Fruit fly (Drosophila melanogaster) whole organism, embryonic: Measurements from ENCODE around the gene CG10011.

Experiments
- Asciz ChIP-seq: fragments of 200-800 bp; sonication (Bioruptor generic); optimal IDR thresholded peaks from 2 replicates; lab custom pipeline; 2017; ENCODE audit warnings: missing biosample characterization, mild to moderate bottlenecking, missing genetic modification characterization, missing genetic modification reagents
- Atf-2 ChIP-seq: fragments of 200-800 bp; sonication (Bioruptor generic); optimal IDR thresholded peaks from 2 replicates; lab custom pipeline; 2016; ENCODE audit warnings: missing biosample characterization, missing genetic modification characterization
- Bgb ChIP-seq: fragments of 200-800 bp; sonication (Bioruptor generic); IDR thresholded peaks from 2 replicates; pipeline ENCODE4 v1.3.6; 2022; ENCODE audit warnings: missing biosample characterization, missing genetic modification characterization; ENCODE audit not compliant: partially characterized antibody
- CG11085 ChIP-seq: fragments of 200-800 bp; sonication (Bioruptor generic); IDR thresholded peaks from 2 replicates; pipeline ENCODE4 v1.3.6; 2022; ENCODE audit warnings: missing biosample characterization, missing genetic modification characterization
- CG11456 ChIP-seq: fragments of 200-800 bp; sonication (Bioruptor generic); IDR thresholded peaks from 3 replicates; pipeline ENCODE4 v1.3.6; 2022; ENCODE audit warnings: missing biosample characterization, missing genetic modification characterization
- CG11504 ChIP-seq: fragments of 200-800 bp; sonication (Bioruptor generic); optimal IDR thresholded peaks from 3 replicates; lab custom pipeline; 2019; ENCODE audit warnings: missing biosample characterization, mild to moderate bottlenecking, missing genetic modification characterization, moderate library complexity
- CG11695 ChIP-seq: fragments of 200-800 bp; sonication (Bioruptor generic); IDR thresholded peaks from 3 replicates; pipeline ENCODE4 v1.3.6; 2022; ENCODE audit warnings: missing biosample characterization, missing genetic modification characterization
- CG12299 ChIP-seq: fragments of 200-800 bp; sonication (Bioruptor generic); optimal IDR thresholded peaks from 2 replicates; lab custom pipeline; 2018; ENCODE audit warnings: missing biosample characterization, mild to moderate bottlenecking, missing genetic modification characterization
- CG12391 ChIP-seq: fragments of 200-800 bp; sonication (Bioruptor generic); optimal IDR thresholded peaks from 3 replicates; lab custom pipeline; 2018; ENCODE audit warnings: missing biosample characterization, mild to moderate bottlenecking, missing genetic modification characterization, moderate library complexity
- CG13624 ChIP-seq: fragments of 200-800 bp; sonication (Bioruptor generic); optimal IDR thresholded peaks from 2 replicates; lab custom pipeline; 2016; ENCODE audit warnings: missing biosample characterization, missing genetic modification characterization
- CG15601 ChIP-seq: fragments of 200-800 bp; sonication (Bioruptor generic); optimal IDR thresholded peaks from 3 replicates; lab custom pipeline; 2019; ENCODE audit warnings: missing biosample characterization, mild to moderate bottlenecking, missing genetic modification characterization, moderate library complexity
- CG17359 ChIP-seq: fragments of 200-800 bp; sonication (Bioruptor generic); optimal IDR thresholded peaks from 3 replicates; lab custom pipeline; 2018; ENCODE audit warnings: missing biosample characterization, mild to moderate bottlenecking, missing genetic modification characterization, moderate library complexity
- CG31365 ChIP-seq: fragments of 200-800 bp; sonication (Bioruptor generic); optimal IDR thresholded peaks from 2 replicates; lab custom pipeline; 2018; ENCODE audit warnings: missing biosample characterization, mild to moderate bottlenecking, missing genetic modification characterization
- CG33213 ChIP-seq: fragments of 200-800 bp; sonication (Bioruptor generic); optimal IDR thresholded peaks from 3 replicates; lab custom pipeline; 2016; ENCODE audit warnings: missing biosample characterization, missing genetic modification characterization
- CG34224 ChIP-seq: fragments of 200-800 bp; sonication (Bioruptor generic); IDR thresholded peaks from 3 replicates; pipeline ENCODE4 v1.3.6; 2022; ENCODE audit warnings: missing biosample characterization, missing genetic modification characterization; ENCODE audit not compliant: partially characterized antibody
- CG3995 ChIP-seq: fragments of 200-800 bp; sonication (Bioruptor generic); optimal IDR thresholded peaks from 3 replicates; lab custom pipeline; 2016; ENCODE audit warnings: missing biosample characterization, missing genetic modification characterization
- CG4820 ChIP-seq: fragments of 200-800 bp; sonication (Bioruptor generic); optimal IDR thresholded peaks from 3 replicates; lab custom pipeline; 2016; ENCODE audit warnings: missing biosample characterization, missing genetic modification characterization
- CG4854 ChIP-seq: fragments of 200-800 bp; sonication (Bioruptor generic); optimal IDR thresholded peaks from 2 replicates; lab custom pipeline; 2016; ENCODE audit warnings: missing biosample characterization, missing genetic modification characterization, inconsistent platforms
- Fer1 ChIP-seq: fragments of 200-800 bp; sonication (Bioruptor generic); optimal IDR thresholded peaks from 2 replicates; lab custom pipeline; 2017; ENCODE audit warnings: missing biosample characterization, mild to moderate bottlenecking, missing genetic modification characterization
- GATAe ChIP-seq: fragments of 200-800 bp; sonication (Bioruptor generic); conservative IDR thresholded peaks from 2 replicates; pipeline ENCODE4 v1.3.6; 2022; ENCODE audit warnings: missing biosample characterization, missing genetic modification characterization
- HLH4C ChIP-seq: fragments of 200-800 bp; sonication (Bioruptor generic); IDR thresholded peaks from 3 replicates; pipeline ENCODE4 v1.3.6; 2022; ENCODE audit warnings: missing biosample characterization, missing genetic modification characterization; ENCODE audit not compliant: partially characterized antibody
- Hand ChIP-seq: fragments of 200-800 bp; sonication (Bioruptor generic); optimal IDR thresholded peaks from 2 replicates; lab custom pipeline; 2017; ENCODE audit warnings: mild to moderate bottlenecking, missing biosample characterization, missing genetic modification reagents, missing genetic modification characterization
- Hr3 ChIP-seq: fragments of 200-800 bp; sonication (Bioruptor generic); optimal IDR thresholded peaks from 3 replicates; lab custom pipeline; 2016; ENCODE audit warnings: missing biosample characterization, missing genetic modification characterization
- Hsf ChIP-seq: fragments of 200-800 bp; sonication (Bioruptor generic); optimal IDR thresholded peaks from 3 replicates; lab custom pipeline; 2016; ENCODE audit warnings: missing biosample characterization, missing genetic modification characterization
- NFAT ChIP-seq: fragments of 200-800 bp; sonication (Bioruptor generic); IDR thresholded peaks from 2 replicates; pipeline ENCODE4 v1.3.6; 2022; ENCODE audit warnings: missing biosample characterization, missing genetic modification characterization
- Nf-YB ChIP-seq: fragments of 200-800 bp; sonication (Bioruptor generic); optimal IDR thresholded peaks from 3 replicates; lab custom pipeline; 2019; ENCODE audit warnings: missing biosample characterization, mild to moderate bottlenecking, missing genetic modification characterization, moderate library complexity
- Ravus ChIP-seq: fragments of 200-800 bp; sonication (Bioruptor generic); IDR thresholded peaks from 2 replicates; pipeline ENCODE4 v1.3.6; 2022; ENCODE audit warnings: missing biosample characterization, missing genetic modification characterization
- Trl ChIP-seq, 3 experiments: fragments of >200 bp in 2 of 3; fragments of 200-800 bp in 1 of 3; sonication (Bioruptor generic) in 1 of 3; optimal IDR thresholded peaks; 2 replicates in 1 of 3; 3 replicates in 2 of 3; lab custom pipeline; 2016 to 2017; ENCODE audit warnings: missing biosample characterization in 1 of 3, missing genetic modification characterization in 1 of 3
- Vsx1 ChIP-seq: fragments of 200-800 bp; sonication (Bioruptor generic); optimal IDR thresholded peaks from 2 replicates; lab custom pipeline; 2017; ENCODE audit warnings: missing biosample characterization, mild to moderate bottlenecking, missing genetic modification characterization, missing genetic modification reagents
- amos ChIP-seq: fragments of 200-800 bp; sonication (Bioruptor generic); IDR thresholded peaks from 2 replicates; pipeline ENCODE4 v1.3.6; 2022; ENCODE audit warnings: missing biosample characterization, missing genetic modification characterization; ENCODE audit not compliant: partially characterized antibody
- ap ChIP-seq: fragments of 200-800 bp; sonication (Bioruptor generic); IDR thresholded peaks from 2 replicates; pipeline ENCODE4 v1.3.6; 2022; ENCODE audit warnings: missing biosample characterization, missing genetic modification characterization
- az2 ChIP-seq: fragments of 200-800 bp; sonication (Bioruptor generic); optimal IDR thresholded peaks from 3 replicates; lab custom pipeline; 2016; ENCODE audit warnings: missing biosample characterization, missing genetic modification characterization
- cato ChIP-seq: fragments of 200-800 bp; sonication (Bioruptor generic); optimal IDR thresholded peaks from 2 replicates; lab custom pipeline; 2016; ENCODE audit warnings: missing biosample characterization, missing genetic modification characterization, borderline replicate concordance
- crp ChIP-seq, 2 experiments: fragments of 200-800 bp; sonication (Bioruptor generic); optimal IDR thresholded peaks; 2 replicates in 1 of 2; 3 replicates in 1 of 2; lab custom pipeline; 2017; ENCODE audit warnings: missing biosample characterization in 2 of 2, missing genetic modification characterization in 2 of 2, mild to moderate bottlenecking in 1 of 2, moderate library complexity in 1 of 2
- dmrt11E ChIP-seq: fragments of 200-800 bp; sonication (Bioruptor generic); optimal IDR thresholded peaks from 3 replicates; lab custom pipeline; 2018; ENCODE audit warnings: missing biosample characterization, mild to moderate bottlenecking, missing genetic modification characterization, moderate library complexity
- fru ChIP-seq: fragments of >200 bp; optimal IDR thresholded peaks from 2 replicates; lab custom pipeline; 2017
- gsb-n ChIP-seq: fragments of 200-800 bp; sonication (Bioruptor generic); optimal IDR thresholded peaks from 3 replicates; lab custom pipeline; 2018; ENCODE audit warnings: missing biosample characterization, mild to moderate bottlenecking, missing genetic modification characterization
- kay ChIP-seq: fragments of 200-800 bp; sonication (Bioruptor generic); optimal IDR thresholded peaks from 2 replicates; lab custom pipeline; 2016; ENCODE audit warnings: missing biosample characterization, missing genetic modification characterization
- lab ChIP-seq: fragments of 200-800 bp; sonication (Bioruptor generic); optimal IDR thresholded peaks from 3 replicates; lab custom pipeline; 2017; ENCODE audit warnings: missing biosample characterization, missing genetic modification characterization, mild to moderate bottlenecking, moderate library complexity, missing genetic modification reagents
- lilli ChIP-seq: fragments of 200-800 bp; sonication (Bioruptor generic); optimal IDR thresholded peaks from 3 replicates; lab custom pipeline; 2016; ENCODE audit warnings: missing biosample characterization, missing genetic modification characterization
- pita ChIP-seq: fragments of 200-800 bp; sonication (Bioruptor generic); optimal IDR thresholded peaks from 2 replicates; lab custom pipeline; 2017; ENCODE audit warnings: missing biosample characterization, mild to moderate bottlenecking, missing genetic modification characterization
- pum ChIP-seq: fragments of 200-800 bp; sonication (Bioruptor generic); optimal IDR thresholded peaks from 2 replicates; lab custom pipeline; 2016; ENCODE audit warnings: missing biosample characterization, missing genetic modification characterization
- sr ChIP-seq: fragments of 200-800 bp; sonication (Bioruptor generic); IDR thresholded peaks from 3 replicates; pipeline ENCODE4 v1.3.6; 2022; ENCODE audit warnings: missing biosample characterization, missing genetic modification characterization
- trem ChIP-seq: fragments of 200-800 bp; optimal IDR thresholded peaks from 3 replicates; lab custom pipeline; 2019; ENCODE audit warnings: missing biosample characterization, mild to moderate bottlenecking, missing genetic modification characterization, moderate library complexity
- trh ChIP-seq: fragments of 200-800 bp; sonication (Bioruptor generic); optimal IDR thresholded peaks from 2 replicates; lab custom pipeline; 2016; ENCODE audit warnings: missing biosample characterization, missing genetic modification characterization
- twi ChIP-seq: fragments of 200-800 bp; optimal IDR thresholded peaks from 2 replicates; lab custom pipeline; 2019; ENCODE audit warnings: missing biosample characterization, mild to moderate bottlenecking, missing genetic modification characterization, moderate library complexity
- vnd ChIP-seq: fragments of 200-800 bp; sonication (Bioruptor generic); IDR thresholded peaks from 3 replicates; pipeline ENCODE4 v1.3.6; 2022; ENCODE audit warnings: missing biosample characterization, missing genetic modification characterization; ENCODE audit not compliant: partially characterized antibody
- zen ChIP-seq: fragments of 200-800 bp; sonication (Bioruptor generic); optimal IDR thresholded peaks from 3 replicates; lab custom pipeline; 2018; ENCODE audit warnings: missing biosample characterization, mild to moderate bottlenecking, missing genetic modification characterization, moderate library complexity

The CG10011 gene

DNA sequence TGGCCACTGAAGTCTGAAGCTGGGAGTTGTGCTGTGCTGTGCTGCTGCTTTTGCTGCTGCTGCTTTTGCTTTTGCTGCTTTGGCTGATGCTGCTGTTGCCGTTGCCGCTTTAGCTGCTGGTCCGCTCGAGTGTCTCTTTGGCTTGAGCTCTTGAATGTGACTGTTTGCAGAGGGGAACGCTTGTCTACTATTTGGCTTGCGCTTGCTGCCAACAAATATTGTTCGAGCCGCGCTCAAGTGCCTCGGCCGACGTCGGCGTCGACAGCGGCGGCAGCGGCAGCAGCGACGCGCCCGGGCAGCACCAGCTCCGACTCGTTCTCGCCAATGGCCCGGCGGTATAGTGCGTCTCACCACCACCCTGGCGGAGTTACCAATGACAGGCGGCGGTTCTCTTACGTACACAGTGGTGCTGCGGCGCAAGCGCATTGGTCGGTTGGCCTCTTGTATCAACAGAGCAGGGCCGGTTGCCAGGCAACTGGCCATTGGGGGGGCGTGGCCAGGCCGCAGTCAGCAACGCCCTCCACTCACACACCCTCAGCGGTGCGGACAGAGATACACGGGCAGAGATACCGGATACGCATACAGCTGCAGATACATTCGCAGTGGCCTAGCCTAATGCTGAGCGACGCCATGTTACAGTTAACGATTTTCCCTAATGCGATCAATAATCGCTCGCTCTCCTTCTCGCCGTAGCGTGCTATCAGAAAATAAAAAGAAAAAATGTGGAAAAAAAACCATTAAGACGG lies 49.6 kb downstream of the CG10011 start, which contains the start of gene fkh (continued):
- peak; percentile 46 for TF ChIP-seq Hr3 (GFP tag; lab: Kevin White, UChicago)
- peak; percentile 67; the same call in 2 of the 3 replicates for TF ChIP-seq CG34224 (GFP tag; lab: Robert Waterston, UW)
- TF ChIP-seq Vsx1 (GFP tag; lab: Kevin White, UChicago) = peak; percentile 97
- TF ChIP-seq cato = peak; percentile 82
- TF ChIP-seq Atf-2 = peak; percentile 80
- TF ChIP-seq trem (tag; lab: Kevin White, UChicago) = peak; percentile 34
- TF ChIP-seq CG12391 = peak; percentile 36
- TF ChIP-seq zen (tag; lab: Kevin White, UChicago) = peak; percentile 85
- peak; percentile 71 for TF ChIP-seq trh (GFP tag; lab: Kevin White, UChicago)
- peak; percentile 55 for TF ChIP-seq NFAT (GFP tag; lab: Robert Waterston, UW)
- TF ChIP-seq Asciz (GFP tag; lab: Kevin White, UChicago) = peak; percentile 95
- peak; percentile 68 for TF ChIP-seq GATAe (GFP tag; lab: Robert Waterston, UW)
- peak in 1 of 2 experiments; percentile 61 for TF ChIP-seq crp (GFP tag; optimal IDR thresholded peaks at IDR 0.05; lab: Kevin White, UChicago)
- TF ChIP-seq lab (GFP tag; lab: Kevin White, UChicago) = peak; percentile 99
- TF ChIP-seq CG3995 (GFP tag; lab: Kevin White, UChicago) = peak; percentile 71
- TF ChIP-seq amos (GFP tag; lab: Robert Waterston, UW) = no peak
- TF ChIP-seq HLH4C = no peak
- TF ChIP-seq CG17359 = peak; percentile 86
- TF ChIP-seq gsb-n (tag; lab: Kevin White, UChicago) = peak; percentile 83
- peak; percentile 85 for TF ChIP-seq CG11695 (GFP tag; lab: Robert Waterston, UW)
- TF ChIP-seq pita = no peak
- TF ChIP-seq Hsf (GFP tag; lab: Kevin White, UChicago) = peak; percentile 56
- TF ChIP-seq dmrt11E = peak; percentile 52
- TF ChIP-seq kay = peak; percentile 73
- TF ChIP-seq Nf-YB (GFP tag; lab: Kevin White, UChicago) = peak; percentile 100
- peak; percentile 65 for TF ChIP-seq CG11504 (tag; lab: Kevin White, UChicago)
- peak; percentile 27; the same call in 1 of the 2 replicates for TF ChIP-seq Bgb (GFP tag; lab: Robert Waterston, UW)
- TF ChIP-seq CG31365 (tag; lab: Kevin White, UChicago) = peak; percentile 87
- peak; percentile 95 for TF ChIP-seq CG33213
- TF ChIP-seq vnd (GFP tag; lab: Robert Waterston, UW) = no peak
- peak; percentile 64 for TF ChIP-seq lilli
- no peak for TF ChIP-seq fru (lab: Kevin White, UChicago)
- TF ChIP-seq CG4854 (GFP tag; lab: Kevin White, UChicago) = peak; percentile 95
- TF ChIP-seq Trl (optimal IDR thresholded peaks at IDR 0.05; lab: Kevin White, UChicago) = peak in 1 of 2 experiments; percentile 38
- peak; percentile 94 for TF ChIP-seq Trl (GFP tag; optimal IDR thresholded peaks at IDR 0.05; lab: Kevin White, UChicago)
- TF ChIP-seq ap (GFP tag; lab: Robert Waterston, UW) = peak; percentile 42; the same call in 1 of the 2 replicates
- TF ChIP-seq Ravus (GFP tag; lab: Robert Waterston, UW) = no peak
- peak; percentile 77 for TF ChIP-seq pum
- TF ChIP-seq Fer1 (GFP tag; lab: Kevin White, UChicago) = peak; percentile 99
- TF ChIP-seq CG11085 (GFP tag; lab: Robert Waterston, UW) = peak; percentile 36; the same call in 1 of the 2 replicates
- TF ChIP-seq CG12299 (tag; lab: Kevin White, UChicago) = peak; percentile 75
- TF ChIP-seq twi = peak; percentile 57
- TF ChIP-seq sr (GFP tag; lab: Robert Waterston, UW) = peak; percentile 70; the same call in 2 of the 3 replicates
- TF ChIP-seq CG15601 (tag; lab: Kevin White, UChicago) = peak; percentile 91
- peak; percentile 65 for TF ChIP-seq CG4820 (GFP tag; lab: Kevin White, UChicago)
- peak; percentile 88 for TF ChIP-seq CG13624 (GFP tag; lab: Kevin White, UChicago)
- no peak for TF ChIP-seq az2 (GFP tag; lab: Kevin White, UChicago)
- TF ChIP-seq Hand = peak; percentile 93
- peak; percentile 82 for TF ChIP-seq CG11456
